Fruit fly (Drosophila melanogaster): ENCODE results near the gene CG13893.

dm6 chr3L:586582-587213 lies 17.1 kb downstream of the CG13893 start:
- TF ChIP-seq CG13204 (GFP tag; optimal IDR thresholded peaks at IDR 0.05) (no peak), CG32121 (GFP tag; IDR thresholded peaks at IDR 0.05) (no peak), rn (GFP tag; IDR thresholded peaks at IDR 0.05) (no peak), Snoo (tag; optimal IDR thresholded peaks at IDR 0.05) (no peak), Ets98B (GFP tag; IDR thresholded peaks at IDR 0.05) (no peak), EcR (GFP tag; optimal IDR thresholded peaks at IDR 0.05) (no peak), gl (tag; optimal IDR thresholded peaks at IDR 0.05) (no peak), CG8159 (tag; optimal IDR thresholded peaks at IDR 0.05) (no peak)
